Fruit fly (Drosophila melanogaster) whole organism, wandering third instar larva: Measurements from ENCODE around the gene mRpS22.

Experiments used
- Hr78 ChIP-seq: fragments of >200 bp; optimal IDR thresholded peaks from 2 replicates; lab custom pipeline; 2017; ENCODE audit warnings: missing biosample characterization, missing genetic modification characterization
- Sp1 ChIP-seq: fragments of 200-800 bp; sonication (Bioruptor generic); optimal IDR thresholded peaks from 3 replicates; lab custom pipeline; 2019; ENCODE audit warnings: missing biosample characterization, mild to moderate bottlenecking, missing genetic modification characterization, moderate library complexity
- brk ChIP-seq: fragments of 200-800 bp; sonication (Bioruptor generic); optimal IDR thresholded peaks from 2 replicates; lab custom pipeline; 2016; ENCODE audit warnings: missing biosample characterization, mild to moderate bottlenecking, missing genetic modification characterization
- dmrt93B ChIP-seq: fragments of 200-800 bp; sonication (Bioruptor generic); optimal IDR thresholded peaks from 2 replicates; lab custom pipeline; 2018; ENCODE audit warnings: missing biosample characterization, mild to moderate bottlenecking, missing genetic modification characterization
- pan ChIP-seq: fragments of >200 bp; optimal IDR thresholded peaks from 2 replicates; lab custom pipeline; 2017
- usp ChIP-seq: fragments of >200 bp; optimal IDR thresholded peaks from 2 replicates; lab custom pipeline; 2017; ENCODE audit warnings: missing biosample characterization, missing genetic modification characterization

- TF ChIP-seq pan (lab: Kevin White, UChicago) (no peak), Sp1 (GFP tag; lab: Kevin White, UChicago) (peak; percentile 48), usp (GFP tag; lab: Kevin White, UChicago) (no peak), dmrt93B (GFP tag; lab: Kevin White, UChicago) (no peak), brk (GFP tag; lab: Kevin White, UChicago) (no peak), Hr78 (no peak)
Observed at dm6 chr3R:27925000-27925970, 8.6 kb downstream of the mRpS22 start, which contains the start of gene mino.
